Worm (Caenorhabditis elegans) whole organism, young adult: ENCODE measurements around the gene srg-25.

ENCODE experiments used
- F23B12.7 ChIP-seq: sonication (generic microtip); optimal IDR thresholded peaks from 2 replicates; lab custom pipeline; 2017; ENCODE audit warnings: missing genetic modification characterization, mild to moderate bottlenecking, missing compliant biosample characterization, antibody characterized with exemption, moderate library complexity; ENCODE audit not compliant: insufficient read depth
- F39B2.1 ChIP-seq: fragments of 200-800 bp; sonication (Bioruptor generic); IDR thresholded peaks from 2 replicates; pipeline ENCODE4 v1.3.6; 2022; ENCODE audit warnings: missing genetic modification reagents, missing genetic modification characterization, missing compliant biosample characterization
- F55B11.4 ChIP-seq: sonication (generic microtip); optimal IDR thresholded peaks from 2 replicates; lab custom pipeline; 2016; ENCODE audit warnings: missing compliant biosample characterization, missing genetic modification characterization, borderline replicate concordance; ENCODE audit not compliant: insufficient read depth
- F57A8.1 ChIP-seq: fragments of 200-800 bp; sonication (Bioruptor generic); optimal IDR thresholded peaks from 2 replicates; lab custom pipeline; 2018; ENCODE audit warnings: mild to moderate bottlenecking, missing genetic modification characterization, moderate library complexity, missing compliant biosample characterization
- ama-1 ChIP-seq, 3 experiments: fragments of 150-350 bp in 1 of 3; sonication (generic microtip) in 2 of 3; optimal IDR thresholded peaks; 2 replicates each; lab custom pipeline; 2014 to 2018; ENCODE audit warnings: missing biosample characterization in 2 of 3, missing genetic modification characterization in 2 of 3, missing genetic modification reagents in 2 of 3
- atf-7 ChIP-seq: sonication (generic microtip); optimal IDR thresholded peaks from 2 replicates; lab custom pipeline; 2017; ENCODE audit warnings: mild to moderate bottlenecking, missing genetic modification characterization, missing compliant biosample characterization
- attf-5 ChIP-seq: fragments of 200-800 bp; sonication (Bioruptor generic); optimal IDR thresholded peaks from 2 replicates; lab custom pipeline; 2018; ENCODE audit warnings: mild to moderate bottlenecking, missing genetic modification characterization, missing compliant biosample characterization
- cebp-1 ChIP-seq, 2 experiments: fragments of 200-800 bp in 1 of 2; sonication (Bioruptor generic) in 1 of 2; sonication (generic microtip) in 1 of 2; IDR thresholded peaks in 1 of 2; optimal IDR thresholded peaks in 1 of 2; 2 replicates each; pipeline versions ENCODE4 v1.3.6 to Lab custom; 2017 to 2022; ENCODE audit warnings: missing compliant biosample characterization in 2 of 2, missing genetic modification characterization in 2 of 2, mild to moderate bottlenecking in 1 of 2, missing genetic modification reagents in 1 of 2, moderate library complexity in 1 of 2
- cebp-2 ChIP-seq: fragments of 200-800 bp; sonication (Bioruptor generic); IDR thresholded peaks from 2 replicates; pipeline ENCODE4 v1.3.6; 2022; ENCODE audit warnings: missing genetic modification characterization, missing compliant biosample characterization
- ceh-27 ChIP-seq: fragments of 200-800 bp; sonication (Bioruptor generic); optimal IDR thresholded peaks from 2 replicates; lab custom pipeline; 2018; ENCODE audit warnings: mild to moderate bottlenecking, missing genetic modification characterization, moderate library complexity, missing compliant biosample characterization
- ceh-58 ChIP-seq: fragments of 200-800 bp; sonication (Bioruptor generic); IDR thresholded peaks from 2 replicates; pipeline ENCODE4 v1.3.6; 2022; ENCODE audit warnings: missing genetic modification characterization, missing compliant biosample characterization
- dpff-1 ChIP-seq: sonication (generic microtip); optimal IDR thresholded peaks from 2 replicates; lab custom pipeline; 2017; ENCODE audit warnings: mild to moderate bottlenecking, missing genetic modification characterization, missing compliant biosample characterization
- efl-1 ChIP-seq: fragments of 150-350 bp; optimal IDR thresholded peaks from 2 replicates; lab custom pipeline; 2014; ENCODE audit warnings: missing biosample characterization, missing genetic modification reagents, missing genetic modification characterization
- ets-4 ChIP-seq: fragments of 200-800 bp; sonication (Bioruptor generic); optimal IDR thresholded peaks from 2 replicates; lab custom pipeline; 2018; ENCODE audit warnings: mild to moderate bottlenecking, missing genetic modification characterization, missing compliant biosample characterization
- hlh-12 ChIP-seq: sonication (generic microtip); optimal IDR thresholded peaks from 2 replicates; lab custom pipeline; 2016; ENCODE audit warnings: missing genetic modification characterization, missing compliant biosample characterization
- hmg-1.2 ChIP-seq: fragments of 200-800 bp; sonication (Bioruptor generic); IDR thresholded peaks from 2 replicates; pipeline ENCODE4 v1.3.6; 2022; ENCODE audit warnings: missing genetic modification reagents, missing genetic modification characterization, missing compliant biosample characterization
- hsf-1 ChIP-seq: fragments of 200-800 bp; sonication (Bioruptor generic); IDR thresholded peaks from 2 replicates; pipeline ENCODE4 v1.3.6; 2022; ENCODE audit warnings: missing genetic modification reagents, missing genetic modification characterization, missing compliant biosample characterization
- let-526 ChIP-seq: fragments of 200-800 bp; sonication (Bioruptor generic); IDR thresholded peaks from 2 replicates; pipeline ENCODE4 v1.3.6; 2022; ENCODE audit warnings: missing genetic modification reagents, missing genetic modification characterization, missing compliant biosample characterization
- lin-26 ChIP-seq: fragments of 200-800 bp; sonication (Bioruptor generic); IDR thresholded peaks from 2 replicates; pipeline ENCODE4 v1.3.6; 2022; ENCODE audit warnings: missing genetic modification reagents, missing genetic modification characterization, missing compliant biosample characterization
- lir-1 ChIP-seq: fragments of 200-800 bp; sonication (Bioruptor generic); conservative IDR thresholded peaks from 2 replicates; pipeline ENCODE4 v1.3.6; 2022; ENCODE audit warnings: missing genetic modification reagents, missing genetic modification characterization, missing compliant biosample characterization
- lsy-27 ChIP-seq: sonication (generic microtip); optimal IDR thresholded peaks from 2 replicates; lab custom pipeline; 2017; ENCODE audit warnings: missing genetic modification characterization, mild to moderate bottlenecking, missing compliant biosample characterization, antibody characterized with exemption, missing genotype, borderline replicate concordance; ENCODE audit not compliant: insufficient read depth
- madf-3 ChIP-seq: fragments of 200-800 bp; sonication (Bioruptor generic); IDR thresholded peaks from 2 replicates; pipeline ENCODE4 v1.3.6; 2022; ENCODE audit warnings: missing genetic modification reagents, missing genetic modification characterization, missing compliant biosample characterization
- mcd-1 ChIP-seq: fragments of 200-800 bp; sonication (Bioruptor generic); IDR thresholded peaks from 2 replicates; pipeline ENCODE4 v1.3.6; 2022; ENCODE audit warnings: missing genetic modification reagents, missing genetic modification characterization, missing compliant biosample characterization
- nfya-1 ChIP-seq: sonication (generic microtip); optimal IDR thresholded peaks from 2 replicates; lab custom pipeline; 2017; ENCODE audit warnings: antibody characterized with exemption, missing compliant biosample characterization, missing genetic modification characterization, borderline replicate concordance; ENCODE audit not compliant: insufficient read depth
- nfya-2 ChIP-seq: fragments of 200-800 bp; sonication (Bioruptor generic); IDR thresholded peaks from 2 replicates; pipeline ENCODE4 v1.3.6; 2022; ENCODE audit warnings: missing genetic modification reagents, missing genetic modification characterization, missing compliant biosample characterization
- nfyb-1 ChIP-seq: fragments of 200-800 bp; sonication (Bioruptor generic); IDR thresholded peaks from 2 replicates; pipeline ENCODE4 v1.3.6; 2022; ENCODE audit warnings: missing genetic modification reagents, missing genetic modification characterization, missing compliant biosample characterization
- nhr-90 ChIP-seq: sonication (generic microtip); optimal IDR thresholded peaks from 2 replicates; lab custom pipeline; 2016; ENCODE audit warnings: missing genotype, mild to moderate bottlenecking, missing genetic modification characterization, missing compliant biosample characterization
- snpc-1.3 ChIP-seq: sonication (generic microtip); optimal IDR thresholded peaks from 2 replicates; lab custom pipeline; 2017; ENCODE audit warnings: missing genetic modification characterization, mild to moderate bottlenecking, missing compliant biosample characterization, antibody characterized with exemption, moderate library complexity, missing genotype, missing genetic modification reagents; ENCODE audit not compliant: insufficient read depth
- tbp1 ChIP-seq: fragments of 200-800 bp; sonication (Bioruptor generic); optimal IDR thresholded peaks from 2 replicates; lab custom pipeline; 2018; ENCODE audit warnings: mild to moderate bottlenecking, missing genetic modification characterization, missing compliant biosample characterization
- tbx-9 ChIP-seq: sonication (generic microtip); optimal IDR thresholded peaks from 2 replicates; lab custom pipeline; 2016; ENCODE audit warnings: borderline replicate concordance, missing genetic modification characterization, inconsistent platforms, missing compliant biosample characterization
- tlf-1 ChIP-seq: fragments of 200-800 bp; sonication (Bioruptor generic); optimal IDR thresholded peaks from 2 replicates; lab custom pipeline; 2018; ENCODE audit warnings: mild to moderate bottlenecking, missing genetic modification characterization, missing compliant biosample characterization
- xnd-1 ChIP-seq: sonication (generic microtip); optimal IDR thresholded peaks from 2 replicates; lab custom pipeline; 2016; ENCODE audit warnings: missing genotype, missing genetic modification reagents, missing genetic modification characterization, missing compliant biosample characterization
- ztf-22 ChIP-seq: fragments of 200-800 bp; sonication (Bioruptor generic); optimal IDR thresholded peaks from 2 replicates; lab custom pipeline; 2018; ENCODE audit warnings: mild to moderate bottlenecking, missing genetic modification characterization, moderate library complexity, missing compliant biosample characterization
- ztf-25 ChIP-seq: fragments of 200-800 bp; sonication (Bioruptor generic); IDR thresholded peaks from 2 replicates; pipeline ENCODE4 v1.3.6; 2022; ENCODE audit warnings: missing genetic modification reagents, missing genetic modification characterization, missing compliant biosample characterization

srg-25 gene

DNA sequence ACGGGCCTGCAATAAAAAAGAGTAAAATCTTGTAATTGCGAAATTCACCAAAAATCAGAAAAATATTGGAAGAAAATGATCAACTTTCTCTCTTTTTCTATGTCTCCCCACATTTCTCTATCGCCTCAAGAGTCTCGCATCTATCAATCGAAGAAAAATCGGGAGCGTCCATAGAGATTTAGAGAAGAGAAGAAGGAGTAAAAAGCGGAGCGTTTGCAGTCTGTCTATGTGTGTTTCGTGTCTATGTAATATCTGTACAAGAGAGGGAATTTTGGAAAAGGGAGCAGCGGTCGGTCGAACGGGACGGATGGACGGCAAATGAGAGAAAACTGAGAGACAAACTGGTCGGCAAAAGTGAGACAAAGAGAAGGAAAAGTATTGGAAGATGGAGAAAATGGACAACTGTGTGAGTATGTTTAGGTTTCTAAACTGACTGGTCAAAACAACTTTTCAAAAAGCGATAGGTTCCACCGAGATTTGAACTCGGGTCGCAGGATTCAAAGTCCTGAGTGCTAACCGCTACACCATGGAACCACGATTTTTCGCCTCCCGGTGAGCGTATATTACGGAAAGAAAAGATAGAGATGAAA lies 15.5 kb downstream of the srg-25 start (continued):
- peak; percentile 8 for TF ChIP-seq ztf-22 (GFP tag; lab: Kevin White, UChicago)
- no peak for TF ChIP-seq F57A8.1 (GFP tag; lab: Kevin White, UChicago)
- TF ChIP-seq lin-26 (GFP tag; lab: Robert Waterston, UW) = peak; percentile 65; the same call in 1 of the 2 replicates
- TF ChIP-seq dpff-1 (tag; lab: Kevin White, UChicago) = no peak
- no peak for TF ChIP-seq efl-1 (GFP tag; lab: Kevin White, UChicago)
- no peak for TF ChIP-seq F23B12.7
- TF ChIP-seq snpc-1.3 (tag; lab: Kevin White, UChicago) = no peak
- no peak for TF ChIP-seq hlh-12
- TF ChIP-seq nhr-90 (tag; lab: Kevin White, UChicago) = peak; percentile 53
- peak; percentile 88 for TF ChIP-seq tbp1
- TF ChIP-seq tbx-9 (tag; lab: Kevin White, UChicago) = no peak
- 0 out of 2 replicates have a peak, but pooled peaks have one; percentile 25 for TF ChIP-seq hmg-1.2 (GFP tag; lab: Robert Waterston, UW)
- no peak for TF ChIP-seq mcd-1 (GFP tag; lab: Robert Waterston, UW)
- no peak for TF ChIP-seq cebp-2 (GFP tag; lab: Robert Waterston, UW)
- TF ChIP-seq attf-5 = peak; percentile 9
- peak; percentile 12 for TF ChIP-seq atf-7 (tag; lab: Kevin White, UChicago)
- TF ChIP-seq lsy-27 = no peak
- no peak for TF ChIP-seq ceh-27 (GFP tag; lab: Kevin White, UChicago)
- no peak for TF ChIP-seq hsf-1 (GFP tag; lab: Robert Waterston, UW)
- TF ChIP-seq ztf-25 (GFP tag; lab: Robert Waterston, UW) = no peak
- no peak for TF ChIP-seq nfyb-1 (GFP tag; lab: Robert Waterston, UW)
- TF ChIP-seq ets-4 (GFP tag; lab: Kevin White, UChicago) = no peak
- no peak for TF ChIP-seq ama-1 (optimal IDR thresholded peaks at IDR 0.05; lab: Kevin White, UChicago)
- TF ChIP-seq ama-1 (GFP tag; optimal IDR thresholded peaks at IDR 0.05; lab: Kevin White, UChicago) = no peak
- no peak for TF ChIP-seq tlf-1
- TF ChIP-seq nfya-1 (tag; lab: Kevin White, UChicago) = no peak
- TF ChIP-seq F39B2.1 (GFP tag; lab: Robert Waterston, UW) = no peak
- no peak for TF ChIP-seq F55B11.4 (tag; lab: Kevin White, UChicago)
- no peak for TF ChIP-seq ceh-58 (GFP tag; lab: Robert Waterston, UW)

DNA sequence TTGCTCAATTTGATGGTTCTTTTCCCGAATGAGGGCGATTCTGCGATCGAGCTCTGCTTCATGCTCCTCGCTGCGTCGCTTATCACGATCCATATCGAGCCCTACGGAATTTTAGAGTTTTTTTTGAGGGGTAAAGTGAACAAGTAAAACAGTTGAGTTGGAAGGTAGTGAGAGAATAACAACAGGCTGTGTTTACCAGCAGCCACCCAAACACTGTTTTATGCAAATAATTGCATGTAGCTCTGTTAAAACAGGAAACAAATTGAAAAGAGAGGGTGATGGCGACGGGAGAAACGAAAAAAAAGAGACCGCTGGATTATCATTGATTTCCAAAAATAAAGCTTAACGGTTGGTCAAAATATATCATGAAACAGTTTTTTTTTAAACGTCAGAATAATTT lies 17.0 kb downstream of the srg-25 start, which contains the start of gene C10G8.8:
TSS of gene C10G8.8 (minus strand) at position 101 of the 400 bp plus-strand sequence.
- TF ChIP-seq ama-1 (optimal IDR thresholded peaks at IDR 0.05; lab: Kevin White, UChicago) = no peak
- TF ChIP-seq ama-1 (GFP tag; optimal IDR thresholded peaks at IDR 0.05; lab: Kevin White, UChicago) = no peak
- TF ChIP-seq madf-3 = no peak
- no peak for TF ChIP-seq lir-1 (GFP tag; lab: Robert Waterston, UW)
- TF ChIP-seq, all 124 proteins: peak for 0

DNA sequence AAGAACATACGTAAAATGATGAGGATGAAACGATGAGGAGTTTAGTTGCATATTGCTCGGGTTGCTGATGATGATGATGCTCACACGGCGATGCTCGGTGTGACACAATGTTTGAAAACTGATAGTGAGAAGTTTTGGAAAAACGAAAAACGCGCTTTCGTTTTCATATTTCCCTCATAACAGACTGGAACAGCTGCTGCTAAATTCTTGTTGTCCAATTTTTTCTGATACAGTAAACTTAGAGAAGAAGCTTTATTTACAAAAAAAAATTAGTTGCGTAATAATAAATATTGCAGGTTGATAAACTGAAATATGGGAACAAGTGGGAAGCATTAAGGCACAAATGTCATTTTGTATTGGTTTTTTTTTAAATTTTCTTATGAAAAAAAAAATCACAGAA lies 20.8 kb downstream of the srg-25 start, which contains the start of gene ceh-33:
TSS of gene ceh-33 (minus strand) at position 101 of the 400 bp plus-strand sequence.
- TF ChIP-seq nfya-2 = no peak

DNA sequence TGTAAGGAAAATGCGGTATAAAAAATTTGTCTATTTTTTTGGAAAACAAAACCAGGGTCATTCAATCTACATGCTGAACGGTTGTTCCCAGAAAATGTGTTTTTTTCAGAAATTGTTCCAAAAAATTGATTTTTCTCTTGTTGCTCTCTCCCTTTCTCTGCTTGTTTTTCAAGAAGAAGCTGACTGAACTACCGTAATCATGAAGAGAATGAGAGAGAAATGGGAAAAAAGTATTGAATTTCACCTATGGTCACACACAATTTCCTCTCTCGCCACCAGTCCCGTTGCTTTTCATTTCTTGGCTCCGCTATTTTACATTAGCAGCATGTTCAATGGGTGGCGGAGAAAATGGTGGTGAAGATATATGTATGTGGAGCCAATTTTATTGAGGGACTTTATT lies 22.5 kb downstream of the srg-25 start:
- no peak for TF ChIP-seq dpff-1 (tag; lab: Kevin White, UChicago)
- TF ChIP-seq xnd-1 (tag; lab: Kevin White, UChicago) = no peak
- no peak for TF ChIP-seq lir-1 (GFP tag; lab: Robert Waterston, UW)
- no peak for TF ChIP-seq ztf-25 (GFP tag; lab: Robert Waterston, UW)
- TF ChIP-seq snpc-1.3 (tag; lab: Kevin White, UChicago) = no peak
- TF ChIP-seq let-526 = no peak
- TF ChIP-seq cebp-1 (GFP tag; IDR thresholded peaks at IDR 0.05; lab: Robert Waterston, UW) = no peak
- no peak for TF ChIP-seq cebp-1 (tag; optimal IDR thresholded peaks at IDR 0.05; lab: Kevin White, UChicago)
- no peak for TF ChIP-seq ztf-22 (GFP tag; lab: Kevin White, UChicago)
- TF ChIP-seq, all 124 proteins: peak for 0
